Fruit fly (Drosophila melanogaster) whole organism, embryonic: ENCODE measurements around the gene CG42538.

ENCODE experiments used
- Blimp-1 ChIP-seq: fragments of 200-800 bp; sonication (Bioruptor generic); optimal IDR thresholded peaks from 3 replicates; lab custom pipeline; 2018; ENCODE audit warnings: missing biosample characterization, missing genetic modification characterization, mild to moderate bottlenecking, moderate library complexity, missing genetic modification reagents
- Bteb2 ChIP-seq: fragments of 200-800 bp; sonication (Bioruptor generic); optimal IDR thresholded peaks from 2 replicates; lab custom pipeline; 2016; ENCODE audit warnings: missing biosample characterization, missing genetic modification characterization
- CG10654 ChIP-seq: fragments of 200-800 bp; sonication (Bioruptor generic); optimal IDR thresholded peaks from 2 replicates; lab custom pipeline; 2016; ENCODE audit warnings: missing biosample characterization, missing genetic modification characterization
- CG11398 ChIP-seq: fragments of 200-800 bp; sonication (Bioruptor generic); optimal IDR thresholded peaks from 2 replicates; lab custom pipeline; 2016; ENCODE audit warnings: missing biosample characterization, missing genetic modification characterization
- CG11695 ChIP-seq: fragments of 200-800 bp; sonication (Bioruptor generic); IDR thresholded peaks from 3 replicates; pipeline ENCODE4 v1.3.6; 2022; ENCODE audit warnings: missing biosample characterization, missing genetic modification characterization
- CG11723 ChIP-seq: fragments of 200-800 bp; sonication (Bioruptor generic); optimal IDR thresholded peaks from 2 replicates; lab custom pipeline; 2017; ENCODE audit warnings: missing biosample characterization, mild to moderate bottlenecking, missing genetic modification characterization
- CG12391 ChIP-seq: fragments of 200-800 bp; sonication (Bioruptor generic); optimal IDR thresholded peaks from 3 replicates; lab custom pipeline; 2018; ENCODE audit warnings: missing biosample characterization, mild to moderate bottlenecking, missing genetic modification characterization, moderate library complexity
- CG13424 ChIP-seq: fragments of 200-800 bp; sonication (Bioruptor generic); optimal IDR thresholded peaks from 2 replicates; lab custom pipeline; 2019; ENCODE audit warnings: missing biosample characterization, mild to moderate bottlenecking, missing genetic modification characterization, moderate library complexity
- CG1792 ChIP-seq: fragments of 200-800 bp; sonication (Bioruptor generic); optimal IDR thresholded peaks from 2 replicates; lab custom pipeline; 2016; ENCODE audit warnings: missing biosample characterization, missing genetic modification characterization
- CG3065 ChIP-seq: fragments of 200-800 bp; sonication (Bioruptor generic); optimal IDR thresholded peaks from 2 replicates; lab custom pipeline; 2016; ENCODE audit warnings: missing biosample characterization, missing genetic modification characterization
- CG31388 ChIP-seq: fragments of 200-800 bp; sonication (Bioruptor generic); optimal IDR thresholded peaks from 2 replicates; lab custom pipeline; 2016; ENCODE audit warnings: missing biosample characterization, missing genetic modification characterization
- CG3407 ChIP-seq: fragments of 200-800 bp; sonication (Bioruptor generic); optimal IDR thresholded peaks from 2 replicates; lab custom pipeline; 2018; ENCODE audit warnings: missing biosample characterization, mild to moderate bottlenecking, missing genetic modification characterization
- CG4424 ChIP-seq: fragments of 200-800 bp; sonication (Bioruptor generic); optimal IDR thresholded peaks from 3 replicates; lab custom pipeline; 2016; ENCODE audit warnings: missing biosample characterization, missing genetic modification characterization
- CG5180 ChIP-seq: fragments of 200-800 bp; sonication (Bioruptor generic); optimal IDR thresholded peaks from 3 replicates; lab custom pipeline; 2017; ENCODE audit warnings: missing biosample characterization, missing genetic modification characterization, mild to moderate bottlenecking, moderate library complexity, missing genetic modification reagents
- CG6683 ChIP-seq: fragments of 200-800 bp; sonication (Bioruptor generic); optimal IDR thresholded peaks from 2 replicates; lab custom pipeline; 2017; ENCODE audit warnings: missing biosample characterization, mild to moderate bottlenecking, missing genetic modification characterization, missing genetic modification reagents
- CG7372 ChIP-seq: fragments of 200-800 bp; sonication (Bioruptor generic); IDR thresholded peaks from 2 replicates; pipeline ENCODE4 v1.3.6; 2022; ENCODE audit warnings: missing biosample characterization, missing genetic modification characterization
- CG7786 ChIP-seq: fragments of 200-800 bp; sonication (Bioruptor generic); optimal IDR thresholded peaks from 2 replicates; lab custom pipeline; 2016; ENCODE audit warnings: missing biosample characterization, missing genetic modification characterization
- CG8089 ChIP-seq: fragments of 200-800 bp; sonication (Bioruptor generic); optimal IDR thresholded peaks from 3 replicates; lab custom pipeline; 2016; ENCODE audit warnings: missing biosample characterization, missing genetic modification characterization
- CG8290 ChIP-seq, 3 experiments: fragments of 200-800 bp; sonication (Bioruptor generic); optimal IDR thresholded peaks; 2 replicates each; lab custom pipeline; 2016 to 2019; ENCODE audit warnings: missing biosample characterization in 3 of 3, missing genetic modification characterization in 3 of 3, mild to moderate bottlenecking in 2 of 3, moderate library complexity in 1 of 3
- CG8359 ChIP-seq: fragments of 200-800 bp; sonication (Bioruptor generic); optimal IDR thresholded peaks from 2 replicates; lab custom pipeline; 2017; ENCODE audit warnings: missing biosample characterization, mild to moderate bottlenecking, missing genetic modification characterization, borderline replicate concordance
- CG9797 ChIP-seq: fragments of 200-800 bp; sonication (Bioruptor generic); optimal IDR thresholded peaks from 3 replicates; lab custom pipeline; 2018; ENCODE audit warnings: missing biosample characterization, mild to moderate bottlenecking, missing genetic modification characterization
- CG9932 ChIP-seq: fragments of 200-800 bp; sonication (Bioruptor generic); IDR thresholded peaks from 2 replicates; pipeline ENCODE4 v1.3.6; 2022; ENCODE audit warnings: missing biosample characterization, missing genetic modification characterization
- D19B ChIP-seq: fragments of 200-800 bp; sonication (Bioruptor generic); optimal IDR thresholded peaks from 2 replicates; lab custom pipeline; 2017; ENCODE audit warnings: missing biosample characterization, mild to moderate bottlenecking, missing genetic modification characterization
- Dbx ChIP-seq: fragments of 200-800 bp; sonication (Bioruptor generic); IDR thresholded peaks from 3 replicates; pipeline ENCODE4 v1.3.6; 2022; ENCODE audit warnings: missing biosample characterization, missing genetic modification characterization
- Dek ChIP-seq: fragments of 200-800 bp; sonication (Bioruptor generic); optimal IDR thresholded peaks from 3 replicates; lab custom pipeline; 2019; ENCODE audit warnings: missing biosample characterization, mild to moderate bottlenecking, missing genetic modification characterization, moderate library complexity
- Doc2 ChIP-seq: fragments of 200-800 bp; sonication (Bioruptor generic); IDR thresholded peaks from 2 replicates; pipeline ENCODE4 v1.3.6; 2022; ENCODE audit warnings: missing biosample characterization, missing genetic modification characterization
- Eip74EF ChIP-seq, 2 experiments: fragments of 200-800 bp in 1 of 2; fragments of >200 bp in 1 of 2; sonication (Bioruptor generic) in 1 of 2; optimal IDR thresholded peaks; 2 replicates each; lab custom pipeline; 2017 to 2019; ENCODE audit warnings: missing biosample characterization in 2 of 2, missing genetic modification characterization in 2 of 2, mild to moderate bottlenecking in 1 of 2, moderate library complexity in 1 of 2
- H15 ChIP-seq: fragments of 200-800 bp; sonication (Bioruptor generic); IDR thresholded peaks from 3 replicates; pipeline ENCODE4 v1.3.6; 2022; ENCODE audit warnings: missing biosample characterization, missing genetic modification characterization
- HLH54F ChIP-seq: fragments of 200-800 bp; sonication (Bioruptor generic); optimal IDR thresholded peaks from 3 replicates; lab custom pipeline; 2016; ENCODE audit warnings: missing biosample characterization, missing genetic modification characterization
- Max ChIP-seq: fragments of 200-800 bp; sonication (Bioruptor generic); optimal IDR thresholded peaks from 2 replicates; lab custom pipeline; 2016; ENCODE audit warnings: missing biosample characterization, mild to moderate bottlenecking, missing genetic modification characterization
- NK7.1 ChIP-seq: fragments of 200-800 bp; sonication (Bioruptor generic); optimal IDR thresholded peaks from 3 replicates; lab custom pipeline; 2016; ENCODE audit warnings: missing biosample characterization, missing genetic modification characterization
- Pdp1 ChIP-seq, 2 experiments: fragments of 200-800 bp; sonication (Bioruptor generic); optimal IDR thresholded peaks; 3 replicates each; lab custom pipeline; 2016; ENCODE audit warnings: missing biosample characterization in 2 of 2, missing genetic modification characterization in 2 of 2, mild to moderate bottlenecking in 1 of 2, moderate library complexity in 1 of 2
- Ptx1 ChIP-seq: fragments of 200-800 bp; sonication (Bioruptor generic); IDR thresholded peaks from 2 replicates; pipeline ENCODE4 v1.3.6; 2022; ENCODE audit warnings: missing biosample characterization, missing genetic modification characterization
- Sox100B ChIP-seq: fragments of 200-800 bp; sonication (Bioruptor generic); optimal IDR thresholded peaks from 3 replicates; lab custom pipeline; 2018; ENCODE audit warnings: missing biosample characterization, mild to moderate bottlenecking, missing genetic modification characterization
- cas ChIP-seq: fragments of 200-800 bp; sonication (Bioruptor generic); IDR thresholded peaks from 2 replicates; pipeline ENCODE4 v1.3.6; 2022; ENCODE audit warnings: missing biosample characterization, missing genetic modification characterization
- dan ChIP-seq: fragments of 200-800 bp; sonication (Bioruptor generic); IDR thresholded peaks from 2 replicates; pipeline ENCODE4 v1.3.6; 2022; ENCODE audit warnings: missing biosample characterization, missing genetic modification characterization
- dati ChIP-seq: fragments of 200-800 bp; sonication (Bioruptor generic); IDR thresholded peaks from 2 replicates; pipeline ENCODE4 v1.3.6; 2022; ENCODE audit warnings: missing biosample characterization, missing genetic modification characterization
- dmrt99B ChIP-seq: fragments of 200-800 bp; sonication (Bioruptor generic); optimal IDR thresholded peaks from 2 replicates; lab custom pipeline; 2018; ENCODE audit warnings: missing biosample characterization, mild to moderate bottlenecking, missing genetic modification characterization, moderate library complexity
- ftz-f1 ChIP-seq: fragments of 200-800 bp; sonication (Bioruptor generic); optimal IDR thresholded peaks from 2 replicates; lab custom pipeline; 2016; ENCODE audit warnings: missing biosample characterization, missing genetic modification characterization
- kah ChIP-seq: fragments of 200-800 bp; sonication (Bioruptor generic); optimal IDR thresholded peaks from 2 replicates; lab custom pipeline; 2018; ENCODE audit warnings: missing biosample characterization, mild to moderate bottlenecking, missing genetic modification characterization
- ken ChIP-seq: fragments of 200-800 bp; sonication (Bioruptor generic); IDR thresholded peaks from 3 replicates; pipeline ENCODE4 v1.3.6; 2022; ENCODE audit warnings: missing biosample characterization, missing genetic modification characterization
- knrl ChIP-seq: fragments of 200-800 bp; sonication (Bioruptor generic); IDR thresholded peaks from 3 replicates; pipeline ENCODE4 v1.3.6; 2022; ENCODE audit warnings: missing biosample characterization, missing genetic modification characterization; ENCODE audit not compliant: partially characterized antibody
- lmd ChIP-seq: fragments of 200-800 bp; sonication (Bioruptor generic); IDR thresholded peaks from 2 replicates; pipeline ENCODE4 v1.3.6; 2022; ENCODE audit warnings: missing biosample characterization, missing genetic modification characterization
- p53 ChIP-seq: fragments of 200-800 bp; sonication (Bioruptor generic); optimal IDR thresholded peaks from 2 replicates; lab custom pipeline; 2016; ENCODE audit warnings: missing biosample characterization, missing genetic modification characterization
- pb ChIP-seq: fragments of 200-800 bp; sonication (Bioruptor generic); optimal IDR thresholded peaks from 3 replicates; lab custom pipeline; 2016; ENCODE audit warnings: missing biosample characterization, missing genetic modification characterization
- peb ChIP-seq: fragments of 200-800 bp; sonication (Bioruptor generic); IDR thresholded peaks from 2 replicates; pipeline ENCODE4 v1.3.6; 2022; ENCODE audit warnings: missing biosample characterization, missing genetic modification characterization
- pnt ChIP-seq: fragments of 200-800 bp; sonication (Bioruptor generic); optimal IDR thresholded peaks from 3 replicates; lab custom pipeline; 2016; ENCODE audit warnings: missing biosample characterization, missing genetic modification characterization
- sens-2 ChIP-seq: fragments of 200-800 bp; sonication (Bioruptor generic); IDR thresholded peaks from 2 replicates; pipeline ENCODE4 v1.3.6; 2022; ENCODE audit warnings: missing biosample characterization, missing genetic modification characterization
- shn ChIP-seq: fragments of 200-800 bp; sonication (Bioruptor generic); optimal IDR thresholded peaks from 3 replicates; lab custom pipeline; 2016; ENCODE audit warnings: missing biosample characterization, missing genetic modification characterization
- tgo ChIP-seq: fragments of 200-800 bp; sonication (Bioruptor generic); IDR thresholded peaks from 3 replicates; pipeline ENCODE4 v1.3.6; 2022; ENCODE audit warnings: missing biosample characterization, missing genetic modification characterization

CG42538 gene

dm6 chr3L:16045831-16046336 is 11.6 kb downstream of the CG42538 start (continued):
- peak; percentile 81 for TF ChIP-seq CG3407 (GFP tag; lab: Kevin White, UChicago)
- TF ChIP-seq Sox100B (GFP tag; lab: Kevin White, UChicago): peak; percentile 89
- TF ChIP-seq CG11723: peak; percentile 87
- TF ChIP-seq Max: peak; percentile 87
- TF ChIP-seq CG13424: peak; percentile 96
- peak; percentile 53 for TF ChIP-seq CG8359 (GFP tag; lab: Kevin White, UChicago)
- TF ChIP-seq CG3065 (GFP tag; lab: Kevin White, UChicago): peak; percentile 59
- TF ChIP-seq CG5180 (GFP tag; lab: Kevin White, UChicago): peak; percentile 80
- peak; percentile 73 for TF ChIP-seq p53 (GFP tag; lab: Kevin White, UChicago)
- TF ChIP-seq lmd: peak; percentile 92
- TF ChIP-seq peb: peak; percentile 81
- peak in 1 of 2 experiments; percentile 91 for TF ChIP-seq Eip74EF (GFP tag; optimal IDR thresholded peaks at IDR 0.05; lab: Kevin White, UChicago)
- TF ChIP-seq tgo (GFP tag; lab: Robert Waterston, UW): peak; percentile 92
- peak; percentile 79 for TF ChIP-seq pb (GFP tag; lab: Kevin White, UChicago)
- TF ChIP-seq Doc2 (GFP tag; lab: Robert Waterston, UW): no peak
- TF ChIP-seq CG9932: peak; percentile 90
- TF ChIP-seq sens-2 (GFP tag; lab: Robert Waterston, UW): peak; percentile 80; the same call in 1 of the 2 replicates
- peak; percentile 94 for TF ChIP-seq CG11695
- TF ChIP-seq dmrt99B (tag; lab: Kevin White, UChicago): peak; percentile 94
- peak; percentile 85 for TF ChIP-seq ken (GFP tag; lab: Robert Waterston, UW)
- no peak for TF ChIP-seq knrl (GFP tag; lab: Robert Waterston, UW)
- TF ChIP-seq CG7372 (GFP tag; lab: Robert Waterston, UW): peak; percentile 89
- TF ChIP-seq CG6683 (GFP tag; lab: Kevin White, UChicago): peak; percentile 83
- peak; percentile 85 to 88 for TF ChIP-seq Pdp1 (GFP tag; optimal IDR thresholded peaks at IDR 0.05; lab: Kevin White, UChicago)
- peak; percentile 78 for TF ChIP-seq pnt
- TF ChIP-seq dan (GFP tag; lab: Robert Waterston, UW): no peak
- peak; percentile 91 for TF ChIP-seq CG7786
- peak; percentile 88 for TF ChIP-seq HLH54F
- TF ChIP-seq CG10654: peak; percentile 87
- peak; percentile 52 for TF ChIP-seq CG31388 (GFP tag; lab: Kevin White, UChicago)
- peak; percentile 95 for TF ChIP-seq Dek (tag; lab: Kevin White, UChicago)
- peak; percentile 75 for TF ChIP-seq shn (GFP tag; lab: Kevin White, UChicago)
- peak; percentile 81 for TF ChIP-seq kah (GFP tag; lab: Kevin White, UChicago)
- TF ChIP-seq CG1792 (GFP tag; lab: Kevin White, UChicago): peak; percentile 89
- peak; percentile 78 for TF ChIP-seq D19B (GFP tag; lab: Kevin White, UChicago)
- peak; percentile 78 for TF ChIP-seq CG8290 (GFP tag; optimal IDR thresholded peaks at IDR 0.05; lab: Kevin White, UChicago)
- TF ChIP-seq CG8290 (tag; optimal IDR thresholded peaks at IDR 0.05; lab: Kevin White, UChicago): peak in 1 of 2 experiments; percentile 94
- peak; percentile 97 for TF ChIP-seq CG12391 (tag; lab: Kevin White, UChicago)
- TF ChIP-seq cas: peak; percentile 69
- peak; percentile 82 for TF ChIP-seq CG4424 (GFP tag; lab: Kevin White, UChicago)
- peak; percentile 94 for TF ChIP-seq Dbx
- peak; percentile 93 for TF ChIP-seq Blimp-1
- peak; percentile 86 for TF ChIP-seq H15 (GFP tag; lab: Robert Waterston, UW)
- peak; percentile 79 for TF ChIP-seq dati (GFP tag; lab: Robert Waterston, UW)
- peak; percentile 87 for TF ChIP-seq Ptx1 (GFP tag; lab: Robert Waterston, UW)
- peak; percentile 88 for TF ChIP-seq NK7.1 (GFP tag; lab: Kevin White, UChicago)
- TF ChIP-seq CG11398 (GFP tag; lab: Kevin White, UChicago): peak; percentile 77
- TF ChIP-seq CG8089 (GFP tag; lab: Kevin White, UChicago): peak; percentile 82
- TF ChIP-seq ftz-f1 (GFP tag; lab: Kevin White, UChicago): no peak
- peak; percentile 6 for TF ChIP-seq CG9797
- peak; percentile 89 for TF ChIP-seq Bteb2 (GFP tag; lab: Kevin White, UChicago)
